Fruit fly (Drosophila melanogaster) whole organism, embryonic: ENCODE data around the gene Nepl21.

ENCODE experiments used
- Awh ChIP-seq: fragments of 200-800 bp; sonication (Bioruptor generic); IDR thresholded peaks from 2 replicates; pipeline ENCODE4, ENCODE4 v1.3.6; 2022; ENCODE audit warnings: missing biosample characterization, missing genetic modification characterization
- B-H1 ChIP-seq: fragments of 200-800 bp; sonication (Bioruptor generic); IDR thresholded peaks from 3 replicates; pipeline ENCODE4 v1.3.6; 2022; ENCODE audit warnings: missing biosample characterization, missing genetic modification characterization
- BEAF-32 ChIP-seq: fragments of 200-800 bp; sonication (Bioruptor generic); optimal IDR thresholded peaks from 3 replicates; lab custom pipeline; 2017; ENCODE audit warnings: missing biosample characterization, missing genetic modification characterization, mild to moderate bottlenecking, moderate library complexity, missing genetic modification reagents
- Blimp-1 ChIP-seq: fragments of 200-800 bp; sonication (Bioruptor generic); optimal IDR thresholded peaks from 3 replicates; lab custom pipeline; 2018; ENCODE audit warnings: missing biosample characterization, missing genetic modification characterization, mild to moderate bottlenecking, moderate library complexity, missing genetic modification reagents
- BtbVII ChIP-seq: fragments of 200-800 bp; sonication (Bioruptor generic); optimal IDR thresholded peaks from 3 replicates; lab custom pipeline; 2017; ENCODE audit warnings: missing biosample characterization, mild to moderate bottlenecking, missing genetic modification characterization
- CG1024 ChIP-seq: fragments of 200-800 bp; sonication (Bioruptor generic); IDR thresholded peaks from 2 replicates; pipeline ENCODE4 v1.3.6; 2022; ENCODE audit warnings: missing biosample characterization, missing genetic modification characterization
- CG10366 ChIP-seq: fragments of 200-800 bp; sonication (Bioruptor generic); IDR thresholded peaks from 2 replicates; pipeline ENCODE4 v1.3.6; 2022; ENCODE audit warnings: missing biosample characterization, missing genetic modification characterization
- CG10431 ChIP-seq: fragments of 200-800 bp; sonication (Bioruptor generic); optimal IDR thresholded peaks from 3 replicates; lab custom pipeline; 2018; ENCODE audit warnings: missing biosample characterization, mild to moderate bottlenecking, missing genetic modification characterization
- CG11247 ChIP-seq: fragments of 200-800 bp; sonication (Bioruptor generic); IDR thresholded peaks from 2 replicates; pipeline ENCODE4 v1.3.6; 2022; ENCODE audit warnings: missing biosample characterization, missing genetic modification characterization
- CG12236 ChIP-seq: fragments of 200-800 bp; sonication (Bioruptor generic); optimal IDR thresholded peaks from 2 replicates; lab custom pipeline; 2016; ENCODE audit warnings: missing biosample characterization, missing genetic modification characterization
- CG12391 ChIP-seq: fragments of 200-800 bp; sonication (Bioruptor generic); optimal IDR thresholded peaks from 3 replicates; lab custom pipeline; 2018; ENCODE audit warnings: missing biosample characterization, mild to moderate bottlenecking, missing genetic modification characterization, moderate library complexity
- CG12769 ChIP-seq: fragments of 200-800 bp; sonication (Bioruptor generic); optimal IDR thresholded peaks from 2 replicates; lab custom pipeline; 2019; ENCODE audit warnings: missing biosample characterization, mild to moderate bottlenecking, missing genetic modification characterization, moderate library complexity
- CG13287 ChIP-seq: fragments of 200-800 bp; sonication (Bioruptor generic); IDR thresholded peaks from 2 replicates; pipeline ENCODE4 v1.3.6; 2022; ENCODE audit warnings: missing biosample characterization, missing genetic modification characterization; ENCODE audit not compliant: partially characterized antibody
- CG1529 ChIP-seq: fragments of 200-800 bp; sonication (Bioruptor generic); optimal IDR thresholded peaks from 3 replicates; lab custom pipeline; 2018; ENCODE audit warnings: missing biosample characterization, missing genetic modification characterization
- CG15514 ChIP-seq: fragments of 200-800 bp; sonication (Bioruptor generic); optimal IDR thresholded peaks from 3 replicates; lab custom pipeline; 2017; ENCODE audit warnings: missing biosample characterization, missing genetic modification characterization, mild to moderate bottlenecking, moderate library complexity, missing genetic modification reagents
- CG16813 ChIP-seq: fragments of 200-800 bp; sonication (Bioruptor generic); IDR thresholded peaks from 3 replicates; pipeline ENCODE4 v1.3.6; 2022; ENCODE audit warnings: missing biosample characterization, missing genetic modification characterization; ENCODE audit not compliant: partially characterized antibody
- CG16815 ChIP-seq: fragments of 200-800 bp; sonication (Bioruptor generic); optimal IDR thresholded peaks from 3 replicates; lab custom pipeline; 2017; ENCODE audit warnings: missing biosample characterization, mild to moderate bottlenecking, missing genetic modification characterization
- CG17912 ChIP-seq: fragments of 200-800 bp; sonication (Bioruptor generic); optimal IDR thresholded peaks from 2 replicates; lab custom pipeline; 2018; ENCODE audit warnings: missing biosample characterization, mild to moderate bottlenecking, missing genetic modification characterization
- CG2678 ChIP-seq: fragments of 200-800 bp; sonication (Bioruptor generic); optimal IDR thresholded peaks from 3 replicates; lab custom pipeline; 2019; ENCODE audit warnings: missing biosample characterization, mild to moderate bottlenecking, missing genetic modification characterization, moderate library complexity
- CG34224 ChIP-seq: fragments of 200-800 bp; sonication (Bioruptor generic); IDR thresholded peaks from 3 replicates; pipeline ENCODE4 v1.3.6; 2022; ENCODE audit warnings: missing biosample characterization, missing genetic modification characterization; ENCODE audit not compliant: partially characterized antibody
- CG5245 ChIP-seq: fragments of 200-800 bp; sonication (Bioruptor generic); optimal IDR thresholded peaks from 3 replicates; lab custom pipeline; 2016; ENCODE audit warnings: missing biosample characterization, missing genetic modification characterization
- CG5953 ChIP-seq: fragments of 200-800 bp; sonication (Bioruptor generic); IDR thresholded peaks from 2 replicates; pipeline ENCODE4 v1.3.6; 2022; ENCODE audit warnings: missing biosample characterization, missing genetic modification characterization
- CG6791 ChIP-seq: fragments of 200-800 bp; sonication (Bioruptor generic); IDR thresholded peaks from 3 replicates; pipeline ENCODE4 v1.3.6; 2022; ENCODE audit warnings: missing biosample characterization, missing genetic modification characterization; ENCODE audit not compliant: partially characterized antibody
- D ChIP-seq, 2 experiments: fragments of 200-800 bp in 1 of 2; fragments of >200 bp in 1 of 2; sonication (Bioruptor generic) in 1 of 2; optimal IDR thresholded peaks; 2 replicates in 1 of 2; 3 replicates in 1 of 2; lab custom pipeline; 2017; ENCODE audit warnings: mild to moderate bottlenecking in 1 of 2, missing biosample characterization in 1 of 2, missing genetic modification characterization in 1 of 2, missing genetic modification reagents in 1 of 2
- Ets65A ChIP-seq: fragments of 200-800 bp; sonication (Bioruptor generic); peaks from one replicate; lab custom pipeline; 2016; ENCODE audit warnings: missing biosample characterization, missing genetic modification characterization
- Hsf ChIP-seq: fragments of 200-800 bp; sonication (Bioruptor generic); optimal IDR thresholded peaks from 3 replicates; lab custom pipeline; 2016; ENCODE audit warnings: missing biosample characterization, missing genetic modification characterization
- Meics ChIP-seq: fragments of 200-800 bp; sonication (Bioruptor generic); optimal IDR thresholded peaks from 2 replicates; lab custom pipeline; 2017; ENCODE audit warnings: missing biosample characterization, mild to moderate bottlenecking, missing genetic modification characterization
- NC2α ChIP-seq: fragments of 200-800 bp; sonication (Bioruptor generic); optimal IDR thresholded peaks from 2 replicates; lab custom pipeline; 2016; ENCODE audit warnings: missing biosample characterization, missing genetic modification characterization
- Ravus ChIP-seq: fragments of 200-800 bp; sonication (Bioruptor generic); IDR thresholded peaks from 2 replicates; pipeline ENCODE4 v1.3.6; 2022; ENCODE audit warnings: missing biosample characterization, missing genetic modification characterization
- ato ChIP-seq: fragments of 200-800 bp; sonication (Bioruptor generic); IDR thresholded peaks from 2 replicates; pipeline ENCODE4 v1.3.6; 2022; ENCODE audit warnings: missing biosample characterization, missing genetic modification characterization; ENCODE audit not compliant: partially characterized antibody
- ci ChIP-seq: fragments of 200-800 bp; sonication (Bioruptor generic); IDR thresholded peaks from 3 replicates; pipeline ENCODE4 v1.3.6; 2022; ENCODE audit warnings: missing biosample characterization, missing genetic modification characterization
- dati ChIP-seq: fragments of 200-800 bp; sonication (Bioruptor generic); IDR thresholded peaks from 2 replicates; pipeline ENCODE4 v1.3.6; 2022; ENCODE audit warnings: missing biosample characterization, missing genetic modification characterization
- dmrt11E ChIP-seq: fragments of 200-800 bp; sonication (Bioruptor generic); optimal IDR thresholded peaks from 3 replicates; lab custom pipeline; 2018; ENCODE audit warnings: missing biosample characterization, mild to moderate bottlenecking, missing genetic modification characterization, moderate library complexity
- dmrt99B ChIP-seq: fragments of 200-800 bp; sonication (Bioruptor generic); optimal IDR thresholded peaks from 2 replicates; lab custom pipeline; 2018; ENCODE audit warnings: missing biosample characterization, mild to moderate bottlenecking, missing genetic modification characterization, moderate library complexity
- gem ChIP-seq: fragments of 200-800 bp; sonication (Bioruptor generic); optimal IDR thresholded peaks from 2 replicates; lab custom pipeline; 2019; ENCODE audit warnings: missing biosample characterization, mild to moderate bottlenecking, missing genetic modification characterization, moderate library complexity
- gsb ChIP-seq: fragments of 200-800 bp; sonication (Bioruptor generic); IDR thresholded peaks from 2 replicates; pipeline ENCODE4 v1.3.6; 2022; ENCODE audit warnings: missing biosample characterization, missing genetic modification characterization
- hbn ChIP-seq: fragments of 200-800 bp; sonication (Bioruptor generic); IDR thresholded peaks from 2 replicates; pipeline ENCODE4 v1.3.6; 2022; ENCODE audit warnings: missing biosample characterization, missing genetic modification characterization; ENCODE audit not compliant: partially characterized antibody
- lab ChIP-seq: fragments of 200-800 bp; sonication (Bioruptor generic); optimal IDR thresholded peaks from 3 replicates; lab custom pipeline; 2017; ENCODE audit warnings: missing biosample characterization, missing genetic modification characterization, mild to moderate bottlenecking, moderate library complexity, missing genetic modification reagents
- mirr ChIP-seq: fragments of 200-800 bp; sonication (Bioruptor generic); optimal IDR thresholded peaks from 3 replicates; lab custom pipeline; 2018; ENCODE audit warnings: missing biosample characterization, mild to moderate bottlenecking, missing genetic modification characterization
- oc ChIP-seq: fragments of 200-800 bp; sonication (Bioruptor generic); optimal IDR thresholded peaks from 2 replicates; lab custom pipeline; 2018; ENCODE audit warnings: missing biosample characterization, mild to moderate bottlenecking, missing genetic modification characterization, moderate library complexity
- peb ChIP-seq: fragments of 200-800 bp; sonication (Bioruptor generic); IDR thresholded peaks from 2 replicates; pipeline ENCODE4 v1.3.6; 2022; ENCODE audit warnings: missing biosample characterization, missing genetic modification characterization
- pho ChIP-seq: fragments of 200-800 bp; sonication (Bioruptor generic); optimal IDR thresholded peaks from 2 replicates; lab custom pipeline; 2016; ENCODE audit warnings: missing biosample characterization, missing genetic modification characterization
- salm ChIP-seq: fragments of 200-800 bp; sonication (Bioruptor generic); optimal IDR thresholded peaks from 2 replicates; lab custom pipeline; 2018; ENCODE audit warnings: missing biosample characterization, mild to moderate bottlenecking, missing genetic modification characterization
- tap ChIP-seq: fragments of 200-800 bp; optimal IDR thresholded peaks from 3 replicates; lab custom pipeline; 2019; ENCODE audit warnings: missing biosample characterization, mild to moderate bottlenecking, missing genetic modification characterization, moderate library complexity
- tgo ChIP-seq: fragments of 200-800 bp; sonication (Bioruptor generic); IDR thresholded peaks from 3 replicates; pipeline ENCODE4 v1.3.6; 2022; ENCODE audit warnings: missing biosample characterization, missing genetic modification characterization
- tna ChIP-seq: fragments of 200-800 bp; sonication (Bioruptor generic); IDR thresholded peaks from 2 replicates; pipeline ENCODE4 v1.3.6; 2022; ENCODE audit warnings: missing biosample characterization, missing genetic modification characterization; ENCODE audit not compliant: partially characterized antibody
- yki ChIP-seq: fragments of >200 bp; optimal IDR thresholded peaks from 3 replicates; lab custom pipeline; 2018

The Nepl21 gene

dm6 chr3R:28888561-28889426 lies 5.3 kb downstream of the Nepl21 start (continued):
- TF ChIP-seq lab (peak; percentile 86), CG17912 (GFP tag; lab: Kevin White, UChicago) (no peak), CG12236 (peak; percentile 62), tgo (GFP tag; lab: Robert Waterston, UW) (peak; percentile 69), CG34224 (GFP tag; lab: Robert Waterston, UW) (no peak), CG2678 (tag; lab: Kevin White, UChicago) (peak; percentile 88), tap (tag; lab: Kevin White, UChicago) (peak; percentile 65), CG10366 (peak; percentile 40; the same call in 1 of the 2 replicates), BEAF-32 (GFP tag; lab: Kevin White, UChicago) (peak; percentile 39), tna (GFP tag; lab: Robert Waterston, UW) (no peak), dmrt11E (tag; lab: Kevin White, UChicago) (peak; percentile 43), CG5953 (GFP tag; lab: Robert Waterston, UW) (no peak), NC2α (GFP tag; lab: Kevin White, UChicago) (no peak), dmrt99B (tag; lab: Kevin White, UChicago) (peak; percentile 81), oc (tag; lab: Kevin White, UChicago) (no peak), Ets65A (peak; percentile 97), CG11247 (peak; percentile 81), dati (GFP tag; lab: Robert Waterston, UW) (no peak), Blimp-1 (peak; percentile 71), CG1024 (0 out of 2 replicates have a peak, but pooled peaks have one; percentile 31), ci (GFP tag; lab: Robert Waterston, UW) (peak; percentile 32; the same call in 1 of the 3 replicates), CG16813 (no peak), CG12769 (peak; percentile 72), CG10431 (GFP tag; lab: Kevin White, UChicago) (peak; percentile 33), salm (tag; lab: Kevin White, UChicago) (peak; percentile 34), ato (no peak), Meics (GFP tag; lab: Kevin White, UChicago) (peak; percentile 87), B-H1 (GFP tag; lab: Robert Waterston, UW) (peak; percentile 35; the same call in 1 of the 3 replicates), Hsf (GFP tag; lab: Kevin White, UChicago) (peak; percentile 81), CG15514 (GFP tag; lab: Kevin White, UChicago) (peak; percentile 79), Awh (GFP tag; lab: Robert Waterston, UW) (no peak), CG13287 (GFP tag; lab: Robert Waterston, UW) (no peak; the same call in 1 of the 2 replicates), D (optimal IDR thresholded peaks at IDR 0.05; lab: Kevin White, UChicago) (no peak), D (GFP tag; optimal IDR thresholded peaks at IDR 0.05; lab: Kevin White, UChicago) (peak; percentile 64), pho (GFP tag; lab: Kevin White, UChicago) (peak; percentile 85), peb (GFP tag; lab: Robert Waterston, UW) (peak; percentile 29; the same call in 1 of the 2 replicates), hbn (no peak), yki (lab: Kevin White, UChicago) (no peak), CG1529 (GFP tag; lab: Kevin White, UChicago) (peak; percentile 56), gsb (0 out of 2 replicates have a peak, but pooled peaks have one; percentile 35), mirr (GFP tag; lab: Kevin White, UChicago) (peak; percentile 66), CG12391 (peak; percentile 71), gem (tag; lab: Kevin White, UChicago) (peak; percentile 80), CG6791 (0 out of 3 replicates have a peak, but pooled peaks have one; percentile 7), Ravus (GFP tag; lab: Robert Waterston, UW) (no peak), BtbVII (peak; percentile 76), CG16815 (GFP tag; lab: Kevin White, UChicago) (peak; percentile 72), CG5245 (GFP tag; lab: Kevin White, UChicago) (peak; percentile 80)
